Fruit fly (Drosophila melanogaster) whole organism, wandering third instar larva: ENCODE data around the gene Mtr4.
A peak's percentile ranks its signal among the peaks of the same experiment; 100 is the strongest.

Source experiments
- Abd-B ChIP-seq: fragments of >200 bp; optimal IDR thresholded peaks from 2 replicates; lab custom pipeline; 2017; ENCODE audit warnings: missing biosample characterization, missing genetic modification characterization
- CG32264 ChIP-seq: fragments of 200-800 bp; sonication (Bioruptor generic); optimal IDR thresholded peaks from 2 replicates; lab custom pipeline; 2016; ENCODE audit warnings: missing biosample characterization, missing genetic modification characterization
- CG9705 ChIP-seq: fragments of 200-800 bp; sonication (Bioruptor generic); optimal IDR thresholded peaks from 2 replicates; lab custom pipeline; 2018; ENCODE audit warnings: missing biosample characterization, mild to moderate bottlenecking, missing genetic modification characterization
- CrebA ChIP-seq: fragments of 200-800 bp; sonication (Bioruptor generic); optimal IDR thresholded peaks from 2 replicates; lab custom pipeline; 2016; ENCODE audit warnings: missing biosample characterization, mild to moderate bottlenecking, missing genetic modification characterization, borderline replicate concordance
- Dfd ChIP-seq: fragments of >200 bp; optimal IDR thresholded peaks from 2 replicates; lab custom pipeline; 2017; ENCODE audit warnings: missing biosample characterization, missing genetic modification characterization
- Dif ChIP-seq: fragments of 200-275, 200-300 bp; sonication (Bioruptor generic); optimal IDR thresholded peaks from 2 replicates; lab custom pipeline; 2018; ENCODE audit warnings: missing biosample characterization, missing genetic modification characterization; ENCODE audit not compliant: partially characterized antibody
- GATAd ChIP-seq: sonication (Bioruptor generic); optimal IDR thresholded peaks from 2 replicates; lab custom pipeline; 2016; ENCODE audit warnings: missing biosample characterization, missing genetic modification characterization
- HLH106 ChIP-seq: fragments of 200-800 bp; optimal IDR thresholded peaks from 3 replicates; lab custom pipeline; 2019; ENCODE audit warnings: missing biosample characterization, mild to moderate bottlenecking, missing genetic modification characterization, moderate library complexity
- Hnf4 ChIP-seq: fragments of 200-800 bp; sonication (Bioruptor generic); optimal IDR thresholded peaks from 2 replicates; lab custom pipeline; 2016; ENCODE audit warnings: missing biosample characterization, mild to moderate bottlenecking, missing genetic modification characterization
- Hr78 ChIP-seq: fragments of >200 bp; optimal IDR thresholded peaks from 2 replicates; lab custom pipeline; 2017; ENCODE audit warnings: missing biosample characterization, missing genetic modification characterization
- Hr83 ChIP-seq: fragments of 200-300 bp; sonication (Bioruptor generic); optimal IDR thresholded peaks from 2 replicates; lab custom pipeline; 2016; ENCODE audit warnings: missing biosample characterization, mild to moderate bottlenecking, missing genetic modification characterization, moderate library complexity; ENCODE audit not compliant: poor library complexity, severe bottlenecking
- Jra ChIP-seq: sonication (Bioruptor generic); optimal IDR thresholded peaks from 2 replicates; lab custom pipeline; 2016; ENCODE audit warnings: missing biosample characterization, missing genetic modification characterization
- Mio ChIP-seq: sonication (Bioruptor generic); optimal IDR thresholded peaks from 2 replicates; lab custom pipeline; 2016; ENCODE audit warnings: missing biosample characterization, missing genetic modification characterization
- Myc ChIP-seq: fragments of >200 bp; optimal IDR thresholded peaks from 2 replicates; lab custom pipeline; 2017
- N ChIP-seq: fragments of >200 bp; optimal IDR thresholded peaks from 2 replicates; lab custom pipeline; 2018; ENCODE audit warnings: missing biosample characterization, missing external identifiers, missing genetic modification characterization
- Rel ChIP-seq, 2 experiments: fragments of 200-800 bp; sonication (Bioruptor generic) in 1 of 2; optimal IDR thresholded peaks; 2 replicates in 1 of 2; 3 replicates in 1 of 2; lab custom pipeline; 2016 to 2019; ENCODE audit warnings: mild to moderate bottlenecking in 2 of 2, missing biosample characterization in 2 of 2, missing genetic modification characterization in 2 of 2, moderate library complexity in 1 of 2
- Sp1 ChIP-seq: fragments of 200-800 bp; sonication (Bioruptor generic); optimal IDR thresholded peaks from 3 replicates; lab custom pipeline; 2019; ENCODE audit warnings: missing biosample characterization, mild to moderate bottlenecking, missing genetic modification characterization, moderate library complexity
- Vsx2 ChIP-seq: fragments of 200-300, 225-300 bp; sonication (Bioruptor generic); optimal IDR thresholded peaks from 2 replicates; lab custom pipeline; 2018; ENCODE audit warnings: missing biosample characterization, missing genetic modification characterization; ENCODE audit not compliant: partially characterized antibody
- br ChIP-seq: fragments of 200-800 bp; sonication (Bioruptor generic); optimal IDR thresholded peaks from 2 replicates; lab custom pipeline; 2016; ENCODE audit warnings: missing biosample characterization, missing genetic modification characterization
- brk ChIP-seq: fragments of 200-800 bp; sonication (Bioruptor generic); optimal IDR thresholded peaks from 2 replicates; lab custom pipeline; 2016; ENCODE audit warnings: missing biosample characterization, mild to moderate bottlenecking, missing genetic modification characterization
- dl ChIP-seq, 2 experiments: fragments of 175-275, 200-275 bp in 1 of 2; fragments of 200-275 bp in 1 of 2; sonication (Bioruptor generic); optimal IDR thresholded peaks; lab custom pipeline; 2018; ENCODE audit warnings: mild to moderate bottlenecking in 2 of 2, missing biosample characterization in 2 of 2, missing genetic modification characterization in 2 of 2, moderate library complexity in 2 of 2; ENCODE audit not compliant: partially characterized antibody in 2 of 2, insufficient read depth in 1 of 2
- dmrt93B ChIP-seq: fragments of 200-800 bp; sonication (Bioruptor generic); optimal IDR thresholded peaks from 2 replicates; lab custom pipeline; 2018; ENCODE audit warnings: missing biosample characterization, mild to moderate bottlenecking, missing genetic modification characterization
- dsf ChIP-seq: sonication (Bioruptor generic); optimal IDR thresholded peaks from 2 replicates; lab custom pipeline; 2016; ENCODE audit warnings: missing biosample characterization, missing genetic modification characterization, borderline replicate concordance
- ey ChIP-seq: fragments of 200-800 bp; sonication (Bioruptor generic); optimal IDR thresholded peaks from 2 replicates; lab custom pipeline; 2016; ENCODE audit warnings: missing biosample characterization, missing genetic modification characterization
- foxo ChIP-seq, 2 experiments: fragments of 200-800 bp; sonication (Bioruptor generic); optimal IDR thresholded peaks; 2 replicates in 1 of 2; 3 replicates in 1 of 2; lab custom pipeline; 2016 to 2017; ENCODE audit warnings: missing biosample characterization in 2 of 2, missing genetic modification characterization in 2 of 2
- fru ChIP-seq: fragments of 200-800 bp; sonication (Bioruptor generic); optimal IDR thresholded peaks from 3 replicates; lab custom pipeline; 2016; ENCODE audit warnings: missing biosample characterization, mild to moderate bottlenecking, missing genetic modification characterization
- h ChIP-seq: fragments of 200-800 bp; sonication (Bioruptor generic); optimal IDR thresholded peaks from 3 replicates; lab custom pipeline; 2016; ENCODE audit warnings: missing biosample characterization, mild to moderate bottlenecking, missing genetic modification characterization
- jim ChIP-seq: fragments of 175-275, 200-325 bp; sonication (Bioruptor generic); optimal IDR thresholded peaks from 2 replicates; lab custom pipeline; 2016; ENCODE audit warnings: missing biosample characterization, mild to moderate bottlenecking, missing genetic modification characterization
- lola ChIP-seq: fragments of >200 bp; optimal IDR thresholded peaks from 2 replicates; lab custom pipeline; 2017; ENCODE audit warnings: missing biosample characterization, missing genetic modification characterization
- pan ChIP-seq: fragments of >200 bp; optimal IDR thresholded peaks from 2 replicates; lab custom pipeline; 2017
- psq ChIP-seq: fragments of 200-800 bp; sonication (Bioruptor generic); optimal IDR thresholded peaks from 3 replicates; lab custom pipeline; 2017; ENCODE audit warnings: missing biosample characterization, mild to moderate bottlenecking, missing genetic modification characterization, moderate library complexity
- rgr ChIP-seq: fragments of 200-800 bp; sonication (Bioruptor generic); optimal IDR thresholded peaks from 3 replicates; lab custom pipeline; 2016; ENCODE audit warnings: missing biosample characterization, mild to moderate bottlenecking, missing genetic modification characterization
- sage ChIP-seq: fragments of 200-800 bp; sonication (Bioruptor generic); optimal IDR thresholded peaks from 2 replicates; lab custom pipeline; 2016; ENCODE audit warnings: missing biosample characterization, mild to moderate bottlenecking, missing genetic modification characterization
- sv ChIP-seq: fragments of 200-800 bp; sonication (Bioruptor generic); optimal IDR thresholded peaks from 3 replicates; lab custom pipeline; 2016; ENCODE audit warnings: missing biosample characterization, missing genetic modification characterization
- tai ChIP-seq: sonication (Bioruptor generic); optimal IDR thresholded peaks from 2 replicates; lab custom pipeline; 2016; ENCODE audit warnings: missing biosample characterization, missing genetic modification characterization
- usp ChIP-seq: fragments of >200 bp; optimal IDR thresholded peaks from 2 replicates; lab custom pipeline; 2017; ENCODE audit warnings: missing biosample characterization, missing genetic modification characterization
- woc ChIP-seq: sonication (Bioruptor generic); optimal IDR thresholded peaks from 2 replicates; lab custom pipeline; 2016; ENCODE audit warnings: missing biosample characterization, mild to moderate bottlenecking, missing genetic modification characterization

The Mtr4 gene

dm6 chr2L:15750523-15751258 is 1.4 kb upstream of the Mtr4 start, which contains the start of gene ND-B17 (continued):
- no peak for TF ChIP-seq HLH106 (tag; lab: Kevin White, UChicago)
- TF ChIP-seq pan (lab: Kevin White, UChicago) = no peak
- TF ChIP-seq Myc (lab: Kevin White, UChicago) = peak; percentile 32
- no peak for TF ChIP-seq Hr78
- no peak for TF ChIP-seq fru (GFP tag; lab: Kevin White, UChicago)
- no peak for TF ChIP-seq dmrt93B

- peak; percentile 18 for TF ChIP-seq woc (GFP tag; lab: Kevin White, UChicago)
- TF ChIP-seq dmrt93B = no peak
- TF ChIP-seq sage (GFP tag; lab: Kevin White, UChicago) = no peak
- no peak for TF ChIP-seq CG9705 (GFP tag; lab: Kevin White, UChicago)
- TF ChIP-seq jim (GFP tag; lab: Kevin White, UChicago) = no peak
- no peak for TF ChIP-seq CrebA
- no peak for TF ChIP-seq Dfd
- no peak for TF ChIP-seq Mio (GFP tag; lab: Kevin White, UChicago)
- no peak for TF ChIP-seq GATAd (GFP tag; lab: Kevin White, UChicago)
Observed at dm6 chr2L:15751259-15751555, 856 bp upstream of the Mtr4 start.

- TF ChIP-seq Abd-B (GFP tag; lab: Kevin White, UChicago) = no peak
- no peak for TF ChIP-seq tai (GFP tag; lab: Kevin White, UChicago)
- no peak for TF ChIP-seq CrebA
- TF ChIP-seq GATAd (GFP tag; lab: Kevin White, UChicago) = no peak
- no peak for TF ChIP-seq br
- TF ChIP-seq dsf = no peak
- no peak for TF ChIP-seq usp (GFP tag; lab: Kevin White, UChicago)
- no peak for TF ChIP-seq Mio (GFP tag; lab: Kevin White, UChicago)
- TF ChIP-seq fru (GFP tag; lab: Kevin White, UChicago) = no peak
- no peak for TF ChIP-seq CG9705 (GFP tag; lab: Kevin White, UChicago)
- TF ChIP-seq Myc (lab: Kevin White, UChicago) = no peak
- no peak for TF ChIP-seq N (GFP tag; lab: Kevin White, UChicago)
Observed at dm6 chr2L:15760666-15761065, 8.6 kb downstream of the Mtr4 start.

- TF ChIP-seq Sp1 (GFP tag; lab: Kevin White, UChicago) = peak; percentile 88
- no peak for TF ChIP-seq dl (GFP tag; optimal IDR thresholded peaks at IDR 0.05; lab: Kevin White, UChicago; ENCODE audit: insufficient read depth in 1 of 2, partially characterized antibody in 2 of 2)
- peak; percentile 66 for TF ChIP-seq sage (GFP tag; lab: Kevin White, UChicago)
- peak; percentile 90 for TF ChIP-seq h (GFP tag; lab: Kevin White, UChicago)
- TF ChIP-seq br = peak; percentile 79
- no peak for TF ChIP-seq Dif (GFP tag; lab: Kevin White, UChicago)
- peak; percentile 67 for TF ChIP-seq fru (GFP tag; lab: Kevin White, UChicago)
- TF ChIP-seq CG32264 (GFP tag; lab: Kevin White, UChicago) = peak; percentile 50
- TF ChIP-seq sv (GFP tag; lab: Kevin White, UChicago) = no peak
- no peak for TF ChIP-seq Abd-B (GFP tag; lab: Kevin White, UChicago)
- TF ChIP-seq N (GFP tag; lab: Kevin White, UChicago) = peak; percentile 41
- no peak for TF ChIP-seq Hr78
- TF ChIP-seq rgr (GFP tag; lab: Kevin White, UChicago) = peak; percentile 85
- TF ChIP-seq CrebA = no peak
- TF ChIP-seq CG9705 (GFP tag; lab: Kevin White, UChicago) = peak; percentile 33
- peak in 1 of 2 experiments; percentile 83 for TF ChIP-seq foxo (GFP tag; optimal IDR thresholded peaks at IDR 0.05; lab: Kevin White, UChicago)
- no peak for TF ChIP-seq GATAd (GFP tag; lab: Kevin White, UChicago)
- no peak for TF ChIP-seq Vsx2
- TF ChIP-seq Jra (GFP tag; lab: Kevin White, UChicago) = peak; percentile 62
- no peak for TF ChIP-seq usp (GFP tag; lab: Kevin White, UChicago)
- TF ChIP-seq jim (GFP tag; lab: Kevin White, UChicago) = no peak
- peak; percentile 66 for TF ChIP-seq Hr83 (GFP tag; lab: Kevin White, UChicago)
- no peak for TF ChIP-seq brk
- TF ChIP-seq tai (GFP tag; lab: Kevin White, UChicago) = no peak
- TF ChIP-seq Rel (GFP tag; optimal IDR thresholded peaks at IDR 0.05; lab: Kevin White, UChicago) = no peak
- peak; percentile 1 for TF ChIP-seq Rel (tag; optimal IDR thresholded peaks at IDR 0.05; lab: Kevin White, UChicago)
- peak; percentile 5 for TF ChIP-seq Hnf4 (GFP tag; lab: Kevin White, UChicago)
- peak; percentile 88 for TF ChIP-seq HLH106 (tag; lab: Kevin White, UChicago)
- TF ChIP-seq woc (GFP tag; lab: Kevin White, UChicago) = peak; percentile 79
- peak; percentile 85 for TF ChIP-seq psq (GFP tag; lab: Kevin White, UChicago)
- TF ChIP-seq ey (GFP tag; lab: Kevin White, UChicago) = peak; percentile 74
- TF ChIP-seq lola (GFP tag; lab: Kevin White, UChicago) = no peak
- TF ChIP-seq Myc (lab: Kevin White, UChicago) = no peak
- no peak for TF ChIP-seq Dfd
- TF ChIP-seq dsf = peak; percentile 43
- TF ChIP-seq pan (lab: Kevin White, UChicago) = no peak
- peak; percentile 78 for TF ChIP-seq dmrt93B
Observed at dm6 chr2L:15761409-15762407, 9.6 kb downstream of the Mtr4 start.
